Worm (Caenorhabditis elegans) whole organism, L1 larva: Measurements from ENCODE around the gene R04A9.3.

ENCODE experiments used
- C16A3.4 ChIP-seq: fragments of 150-350 bp; optimal IDR thresholded peaks from 2 replicates; lab custom pipeline; 2014; ENCODE audit warnings: missing biosample characterization, missing genetic modification characterization
- C34B4.2 ChIP-seq: sonication (generic microtip); optimal IDR thresholded peaks from 2 replicates; lab custom pipeline; 2017; ENCODE audit warnings: mild to moderate bottlenecking, missing genetic modification characterization, missing compliant biosample characterization
- F16B12.6 ChIP-seq: fragments of 150-350 bp; optimal IDR thresholded peaks from 2 replicates; lab custom pipeline; 2014; ENCODE audit warnings: missing biosample characterization, missing genetic modification characterization
- aly-2 ChIP-seq: fragments of 150-350 bp; optimal IDR thresholded peaks from 2 replicates; lab custom pipeline; 2014; ENCODE audit warnings: missing biosample characterization, missing genetic modification characterization
- ceh-8 ChIP-seq: fragments of 200-800 bp; sonication (Bioruptor generic); optimal IDR thresholded peaks from 2 replicates; lab custom pipeline; 2018; ENCODE audit warnings: mild to moderate bottlenecking, missing genetic modification characterization, moderate library complexity, missing compliant biosample characterization
- ceh-82 ChIP-seq, 3 experiments: fragments of 150-350 bp in 1 of 3; sonication (generic microtip) in 2 of 3; optimal IDR thresholded peaks; 2 replicates each; lab custom pipeline; 2014 to 2017; ENCODE audit warnings: missing biosample characterization in 3 of 3, missing genetic modification characterization in 3 of 3
- efl-1 ChIP-seq, 4 experiments: fragments of 150-350 bp; optimal IDR thresholded peaks in 3 of 4; peaks in 1 of 4; 1 replicate in 1 of 4; 2 replicates in 3 of 4; lab custom pipeline; 2014; ENCODE audit warnings: missing biosample characterization in 2 of 4, missing genetic modification characterization in 2 of 4, missing genetic modification reagents in 2 of 4
- elt-2 ChIP-seq: sonication (generic microtip); optimal IDR thresholded peaks from 2 replicates; lab custom pipeline; 2016; ENCODE audit warnings: missing genetic modification characterization, mild to moderate bottlenecking, inconsistent platforms, missing compliant biosample characterization, missing genetic modification reagents
- elt-3 ChIP-seq, 6 experiments: fragments of 150-350 bp in 1 of 6; sonication (generic microtip); optimal IDR thresholded peaks; 2 replicates each; lab custom pipeline; 2017 to 2018; ENCODE audit warnings: missing biosample characterization in 6 of 6, missing genetic modification characterization in 6 of 6, inconsistent platforms in 1 of 6
- fkh-10 ChIP-seq: sonication (generic microtip); optimal IDR thresholded peaks from 2 replicates; lab custom pipeline; 2017; ENCODE audit warnings: missing biosample characterization, missing genetic modification reagents, missing genetic modification characterization
- fkh-4 ChIP-seq: sonication (generic microtip); optimal IDR thresholded peaks from 2 replicates; lab custom pipeline; 2016; ENCODE audit warnings: missing compliant biosample characterization, missing genetic modification characterization, borderline replicate concordance
- fkh-8 ChIP-seq: sonication (generic microtip); optimal IDR thresholded peaks from 2 replicates; lab custom pipeline; 2016; ENCODE audit warnings: mild to moderate bottlenecking, missing genetic modification characterization, missing compliant biosample characterization
- fos-1 ChIP-seq: fragments of 150-350 bp; optimal IDR thresholded peaks from 2 replicates; lab custom pipeline; 2014; ENCODE audit warnings: missing biosample characterization, missing genetic modification characterization
- grh-1 ChIP-seq: fragments of 200-800 bp; sonication (Bioruptor generic); IDR thresholded peaks from 2 replicates; pipeline ENCODE4 v1.3.6; 2022; ENCODE audit warnings: missing genetic modification reagents, missing genetic modification characterization, missing compliant biosample characterization
- isw-1 ChIP-seq: fragments of 200-800 bp; sonication (Bioruptor generic); IDR thresholded peaks from 2 replicates; pipeline ENCODE4 v1.3.6; 2022; ENCODE audit warnings: missing genetic modification characterization, missing compliant biosample characterization
- lin-13 ChIP-seq: fragments of 150-350 bp; optimal IDR thresholded peaks from 2 replicates; lab custom pipeline; 2014; ENCODE audit warnings: missing biosample characterization, missing genetic modification reagents, missing genetic modification characterization
- lin-14 ChIP-seq: fragments of 200-800 bp; sonication (Bioruptor generic); optimal IDR thresholded peaks from 2 replicates; lab custom pipeline; 2018; ENCODE audit warnings: mild to moderate bottlenecking, missing genetic modification characterization, moderate library complexity, missing compliant biosample characterization
- lin-39 ChIP-seq: fragments of 150-350 bp; optimal IDR thresholded peaks from 2 replicates; lab custom pipeline; 2014; ENCODE audit warnings: missing biosample characterization, missing genetic modification reagents, missing genetic modification characterization
- lir-3 ChIP-seq: sonication (generic microtip); optimal IDR thresholded peaks from 2 replicates; lab custom pipeline; 2016; ENCODE audit warnings: mild to moderate bottlenecking, missing genetic modification characterization, moderate library complexity, missing compliant biosample characterization; ENCODE audit not compliant: poor library complexity
- lsy-2 ChIP-seq, 2 experiments: fragments of 150-350 bp; optimal IDR thresholded peaks; 2 replicates each; lab custom pipeline; 2014; ENCODE audit warnings: missing biosample characterization in 2 of 2, missing genetic modification characterization in 2 of 2
- mab-9 ChIP-seq: fragments of 200-800 bp; sonication (Bioruptor generic); IDR thresholded peaks from 2 replicates; pipeline ENCODE4 v1.3.6; 2022; ENCODE audit warnings: missing genetic modification reagents, missing genetic modification characterization, missing compliant biosample characterization
- mef-2 ChIP-seq: fragments of 150-350 bp; optimal IDR thresholded peaks from 2 replicates; lab custom pipeline; 2014; ENCODE audit warnings: missing biosample characterization, missing genetic modification characterization
- nhr-12 ChIP-seq: sonication (generic microtip); optimal IDR thresholded peaks from 2 replicates; lab custom pipeline; 2017; ENCODE audit warnings: missing biosample characterization, missing genetic modification characterization
- nhr-19 ChIP-seq: fragments of 200-800 bp; sonication (Bioruptor generic); conservative IDR thresholded peaks from 2 replicates; pipeline ENCODE4 v1.3.6; 2022; ENCODE audit warnings: missing genetic modification characterization, missing compliant biosample characterization
- nhr-237 ChIP-seq: fragments of 150-350 bp; optimal IDR thresholded peaks from 2 replicates; lab custom pipeline; 2014; ENCODE audit warnings: missing biosample characterization, missing genetic modification characterization
- nhr-85 ChIP-seq: sonication (generic microtip); peaks from one replicate; lab custom pipeline; 2016; ENCODE audit warnings: missing genetic modification characterization, inconsistent platforms, missing compliant biosample characterization
- nhr-90 ChIP-seq: sonication (generic microtip); optimal IDR thresholded peaks from 2 replicates; lab custom pipeline; 2016; ENCODE audit warnings: mild to moderate bottlenecking, missing genetic modification characterization, missing compliant biosample characterization; ENCODE audit not compliant: poor library complexity
- pag-3 ChIP-seq: sonication (generic microtip); optimal IDR thresholded peaks from 2 replicates; lab custom pipeline; 2017; ENCODE audit warnings: missing genetic modification characterization, mild to moderate bottlenecking, missing compliant biosample characterization, antibody characterized with exemption, borderline replicate concordance; ENCODE audit not compliant: insufficient read depth
- sox-4 ChIP-seq: sonication (generic microtip); optimal IDR thresholded peaks from 2 replicates; lab custom pipeline; 2016; ENCODE audit warnings: missing genetic modification characterization, missing compliant biosample characterization
- sup-37 ChIP-seq: fragments of 200-800 bp; sonication (Bioruptor generic); optimal IDR thresholded peaks from 2 replicates; lab custom pipeline; 2018; ENCODE audit warnings: mild to moderate bottlenecking, missing genetic modification characterization, missing compliant biosample characterization
- swsn-7 ChIP-seq: sonication (generic microtip); optimal IDR thresholded peaks from 2 replicates; lab custom pipeline; 2016; ENCODE audit warnings: missing genetic modification characterization, missing compliant biosample characterization
- tbx-2 ChIP-seq: sonication (generic microtip); optimal IDR thresholded peaks from 2 replicates; lab custom pipeline; 2016; ENCODE audit warnings: missing genetic modification characterization, missing compliant biosample characterization
- unc-130 ChIP-seq: fragments of 150-350 bp; optimal IDR thresholded peaks from 2 replicates; lab custom pipeline; 2017; ENCODE audit warnings: missing biosample characterization, missing genetic modification characterization, inconsistent platforms
- unc-30 ChIP-seq: sonication (generic microtip); optimal IDR thresholded peaks from 2 replicates; lab custom pipeline; 2017; ENCODE audit warnings: missing biosample characterization, missing genetic modification characterization
- unc-62 ChIP-seq: fragments of 150-350 bp; optimal IDR thresholded peaks from 2 replicates; lab custom pipeline; 2014; ENCODE audit warnings: missing biosample characterization, missing genetic modification reagents, missing genetic modification characterization
- zag-1 ChIP-seq: fragments of 150-350 bp; optimal IDR thresholded peaks from 2 replicates; lab custom pipeline; 2014; ENCODE audit warnings: missing biosample characterization, missing genetic modification characterization

R04A9.3 gene

DNA sequence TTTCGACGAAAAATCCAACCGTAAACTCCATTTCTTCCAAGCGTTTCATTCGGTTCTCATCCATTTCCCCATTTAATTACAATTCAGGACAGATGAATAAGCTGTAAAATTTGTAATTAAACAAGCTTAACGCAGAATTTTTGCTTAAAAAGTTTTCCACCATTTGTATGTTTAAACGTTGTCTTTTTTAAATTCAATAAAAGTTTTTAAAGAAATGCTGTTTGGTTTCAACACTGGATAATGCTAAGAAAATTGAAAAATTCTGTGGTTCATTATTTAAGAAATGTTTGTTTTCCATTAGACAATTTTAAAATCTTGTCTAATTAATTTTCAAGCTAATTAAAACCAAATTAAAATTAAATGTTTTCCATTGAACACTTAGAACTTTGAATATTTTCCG, at the start of gene R04A9.3:
Gene R04A9.3 (minus strand): TSS at position 101 of the 400 bp plus-strand sequence.
- no peak for TF ChIP-seq pag-3 (tag; lab: Kevin White, UChicago)
- TF ChIP-seq elt-3 (tag; optimal IDR thresholded peaks at IDR 0.05; lab: Kevin White, UChicago), result no peak
- no peak for TF ChIP-seq unc-62
- no peak for TF ChIP-seq unc-30 (tag; lab: Kevin White, UChicago)
- no peak for TF ChIP-seq tbx-2 (tag; lab: Kevin White, UChicago)
- no peak for TF ChIP-seq elt-2
- no peak for TF ChIP-seq unc-130
- no peak for TF ChIP-seq fos-1
- no peak for TF ChIP-seq ceh-8
- TF ChIP-seq sox-4, result no peak
- no peak for TF ChIP-seq grh-1 (GFP tag; lab: Robert Waterston, UW)
- TF ChIP-seq nhr-90 (tag; lab: Kevin White, UChicago), result no peak
- TF ChIP-seq lin-39, result no peak
- no peak for TF ChIP-seq mab-9
- no peak for TF ChIP-seq nhr-85 (tag; lab: Kevin White, UChicago)
- TF ChIP-seq lin-13, result no peak
- no peak for TF ChIP-seq lin-14 (GFP tag; lab: Kevin White, UChicago)
- TF ChIP-seq C34B4.2 (tag; lab: Kevin White, UChicago), result no peak

- TF ChIP-seq grh-1 (GFP tag; lab: Robert Waterston, UW) (no peak), sup-37 (GFP tag; lab: Kevin White, UChicago) (no peak), lir-3 (tag; lab: Kevin White, UChicago) (no peak), C16A3.4 (tag; lab: Kevin White, UChicago) (no peak), nhr-90 (tag; lab: Kevin White, UChicago) (no peak), elt-2 (no peak), fkh-8 (tag; lab: Kevin White, UChicago) (no peak), fkh-10 (GFP tag; lab: Kevin White, UChicago) (no peak), nhr-237 (tag; lab: Kevin White, UChicago) (no peak), isw-1 (GFP tag; lab: Robert Waterston, UW) (no peak), efl-1 (optimal IDR thresholded peaks at IDR 0.05; lab: Kevin White, UChicago) (no peak), efl-1 (GFP tag; optimal IDR thresholded peaks at IDR 0.05 in 1 of 2; lab: Kevin White, UChicago) (no peak), fkh-4 (tag; lab: Kevin White, UChicago) (no peak), lin-39 (no peak), lsy-2 (tag; optimal IDR thresholded peaks at IDR 0.05; lab: Kevin White, UChicago) (no peak), zag-1 (tag; lab: Kevin White, UChicago) (no peak), ceh-82 (tag; optimal IDR thresholded peaks at IDR 0.05; lab: Kevin White, UChicago) (no peak)
- TF ChIP-seq, all 84 proteins: peak for 0
Observed at ce11 chrX:425535-425934, 45.1 kb upstream of the R04A9.3 start, which contains the start of gene ZK1193.2. Gene ZK1193.2 (minus strand): TSS chrX:425635.

DNA sequence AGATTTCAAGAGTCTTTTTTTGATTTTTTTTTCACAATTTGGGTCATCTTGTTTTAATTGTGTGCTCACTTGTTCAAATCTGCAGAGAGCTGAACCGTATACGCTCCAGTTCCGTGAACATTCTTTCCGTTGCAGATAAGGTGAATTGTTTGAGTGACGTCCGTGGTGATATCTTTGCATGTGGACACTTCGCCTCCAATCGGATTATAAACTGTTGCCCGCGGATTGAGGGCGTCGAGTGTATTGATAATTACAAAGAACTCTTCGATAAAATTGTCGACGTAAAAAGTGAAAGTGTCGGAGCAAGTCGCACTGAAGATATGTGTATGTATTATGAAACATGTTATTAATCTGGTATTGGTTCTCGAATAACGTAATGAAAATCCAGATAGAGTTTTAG, 43.4 kb upstream of the R04A9.3 start:
- no peak for TF ChIP-seq mef-2 (tag; lab: Kevin White, UChicago)
- no peak for TF ChIP-seq aly-2 (tag; lab: Kevin White, UChicago)
- TF ChIP-seq F16B12.6 (tag; lab: Kevin White, UChicago), result no peak
- peak; percentile 57 for TF ChIP-seq elt-2
- TF ChIP-seq nhr-12 (tag; lab: Kevin White, UChicago), result no peak

- no peak for TF ChIP-seq swsn-7
- no peak for TF ChIP-seq nhr-19 (GFP tag; lab: Robert Waterston, UW)
Observed at ce11 chrX:421785-422657, 41.6 kb upstream of the R04A9.3 start.
